Worm (Caenorhabditis elegans) whole organism, L3 larva: ENCODE data around the gene C18B2.2.

ENCODE experiments used
- R02D3.7 ChIP-seq: fragments of 150-350 bp; optimal IDR thresholded peaks from 2 replicates; lab custom pipeline; 2014; ENCODE audit warnings: missing biosample characterization, missing genetic modification characterization
- ZK546.5 ChIP-seq: sonication (generic microtip); optimal IDR thresholded peaks from 2 replicates; lab custom pipeline; 2017; ENCODE audit warnings: missing biosample characterization, missing genetic modification characterization
- ama-1 ChIP-seq: fragments of 150-350 bp; optimal IDR thresholded peaks from 2 replicates; lab custom pipeline; 2018
- ceh-82 ChIP-seq: fragments of 150-350 bp; optimal IDR thresholded peaks from 2 replicates; lab custom pipeline; 2014; ENCODE audit warnings: missing biosample characterization, missing genetic modification characterization
- nhr-77 ChIP-seq: fragments of 150-350 bp; optimal IDR thresholded peaks from 2 replicates; lab custom pipeline; 2014; ENCODE audit warnings: missing biosample characterization, missing genetic modification characterization
- zag-1 ChIP-seq: fragments of 150-350 bp; optimal IDR thresholded peaks from 2 replicates; lab custom pipeline; 2014; ENCODE audit warnings: missing biosample characterization, missing genetic modification characterization

DNA sequence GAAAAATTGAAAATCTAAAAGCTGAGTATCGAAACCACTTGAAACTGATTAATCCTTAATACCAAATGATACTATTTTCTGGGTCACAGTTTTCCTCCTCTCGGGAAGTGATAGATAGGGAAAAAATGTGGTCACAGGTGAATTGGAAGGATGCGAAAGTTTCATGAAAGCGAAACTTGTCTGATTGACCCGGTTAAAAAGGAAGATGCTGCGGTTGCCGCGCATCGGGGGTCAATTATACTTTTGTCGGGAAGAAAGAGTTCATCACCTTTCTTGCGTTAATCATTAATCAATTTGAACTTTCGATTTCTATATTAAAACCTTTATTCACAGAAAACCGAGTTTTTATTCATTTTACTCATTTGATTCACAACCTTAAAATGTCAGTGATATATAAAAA, 26.3 kb upstream of the C18B2.2 start:
- TF ChIP-seq ceh-82 (tag; lab: Kevin White, UChicago) (no peak), R02D3.7 (no peak), zag-1 (no peak), nhr-77 (tag; lab: Kevin White, UChicago) (no peak), ZK546.5 (tag; lab: Kevin White, UChicago) (no peak), ama-1 (lab: Kevin White, UChicago) (no peak)
